Fruit fly (Drosophila melanogaster) whole organism, embryonic: ENCODE measurements around the gene Nak.

ENCODE experiments used
- BtbVII ChIP-seq: fragments of 200-800 bp; sonication (Bioruptor generic); optimal IDR thresholded peaks from 3 replicates; lab custom pipeline; 2017; ENCODE audit warnings: missing biosample characterization, mild to moderate bottlenecking, missing genetic modification characterization
- CG10979 ChIP-seq: fragments of 200-800 bp; sonication (Bioruptor generic); optimal IDR thresholded peaks from 2 replicates; lab custom pipeline; 2018; ENCODE audit warnings: missing biosample characterization, mild to moderate bottlenecking, missing genetic modification characterization, moderate library complexity
- CG11723 ChIP-seq: fragments of 200-800 bp; sonication (Bioruptor generic); optimal IDR thresholded peaks from 2 replicates; lab custom pipeline; 2017; ENCODE audit warnings: missing biosample characterization, mild to moderate bottlenecking, missing genetic modification characterization
- CG12219 ChIP-seq: fragments of 200-800 bp; sonication (Bioruptor generic); optimal IDR thresholded peaks from 3 replicates; lab custom pipeline; 2018; ENCODE audit warnings: missing biosample characterization, mild to moderate bottlenecking, missing genetic modification characterization
- CG12942 ChIP-seq: fragments of 200-800 bp; sonication (Bioruptor generic); optimal IDR thresholded peaks from 3 replicates; lab custom pipeline; 2016; ENCODE audit warnings: missing biosample characterization, missing genetic modification characterization
- CG14667 ChIP-seq: fragments of 200-800 bp; sonication (Bioruptor generic); IDR thresholded peaks from 2 replicates; pipeline ENCODE4 v1.3.6; 2022; ENCODE audit warnings: missing biosample characterization, missing genetic modification characterization
- CG1647 ChIP-seq: fragments of 200-800 bp; sonication (Bioruptor generic); optimal IDR thresholded peaks from 3 replicates; lab custom pipeline; 2016; ENCODE audit warnings: missing biosample characterization, missing genetic modification characterization
- CG17328 ChIP-seq: fragments of 200-800 bp; sonication (Bioruptor generic); IDR thresholded peaks from 2 replicates; pipeline ENCODE4 v1.3.6; 2022; ENCODE audit warnings: missing biosample characterization, missing genetic modification characterization
- CG17568 ChIP-seq: fragments of 200-800 bp; sonication (Bioruptor generic); optimal IDR thresholded peaks from 2 replicates; lab custom pipeline; 2018; ENCODE audit warnings: missing biosample characterization, mild to moderate bottlenecking, missing genetic modification characterization, moderate library complexity
- CG17912 ChIP-seq: fragments of 200-800 bp; sonication (Bioruptor generic); optimal IDR thresholded peaks from 2 replicates; lab custom pipeline; 2018; ENCODE audit warnings: missing biosample characterization, mild to moderate bottlenecking, missing genetic modification characterization
- CG18764 ChIP-seq: fragments of 200-800 bp; sonication (Bioruptor generic); optimal IDR thresholded peaks from 3 replicates; lab custom pipeline; 2016; ENCODE audit warnings: missing biosample characterization, missing genetic modification characterization
- CG30020 ChIP-seq: fragments of 200-800 bp; optimal IDR thresholded peaks from 2 replicates; lab custom pipeline; 2019; ENCODE audit warnings: missing biosample characterization, mild to moderate bottlenecking, missing genetic modification characterization, moderate library complexity
- CG4820 ChIP-seq: fragments of 200-800 bp; sonication (Bioruptor generic); optimal IDR thresholded peaks from 3 replicates; lab custom pipeline; 2016; ENCODE audit warnings: missing biosample characterization, missing genetic modification characterization
- CG7839 ChIP-seq: fragments of 200-800 bp; sonication (Bioruptor generic); optimal IDR thresholded peaks from 3 replicates; lab custom pipeline; 2018; ENCODE audit warnings: missing biosample characterization, mild to moderate bottlenecking, missing genetic modification characterization, moderate library complexity
- CG8281 ChIP-seq: fragments of 200-800 bp; sonication (Bioruptor generic); optimal IDR thresholded peaks from 2 replicates; lab custom pipeline; 2018; ENCODE audit warnings: missing biosample characterization, mild to moderate bottlenecking, missing genetic modification characterization, moderate library complexity
- CG9609 ChIP-seq: fragments of 200-800 bp; sonication (Bioruptor generic); optimal IDR thresholded peaks from 3 replicates; lab custom pipeline; 2016; ENCODE audit warnings: missing biosample characterization, missing genetic modification characterization
- D19B ChIP-seq: fragments of 200-800 bp; sonication (Bioruptor generic); optimal IDR thresholded peaks from 2 replicates; lab custom pipeline; 2017; ENCODE audit warnings: missing biosample characterization, mild to moderate bottlenecking, missing genetic modification characterization
- Doc2 ChIP-seq: fragments of 200-800 bp; sonication (Bioruptor generic); IDR thresholded peaks from 2 replicates; pipeline ENCODE4 v1.3.6; 2022; ENCODE audit warnings: missing biosample characterization, missing genetic modification characterization
- Dref ChIP-seq: fragments of 200-800 bp; sonication (Bioruptor generic); IDR thresholded peaks from 2 replicates; pipeline ENCODE4 v1.3.6; 2022; ENCODE audit warnings: missing biosample characterization, missing genetic modification characterization
- ERR ChIP-seq: fragments of 200-800 bp; sonication (Bioruptor generic); optimal IDR thresholded peaks from 2 replicates; lab custom pipeline; 2016; ENCODE audit warnings: missing biosample characterization, missing genetic modification characterization
- Ets65A ChIP-seq: fragments of 200-800 bp; sonication (Bioruptor generic); peaks from one replicate; lab custom pipeline; 2016; ENCODE audit warnings: missing biosample characterization, missing genetic modification characterization
- Hey ChIP-seq: fragments of 200-800 bp; sonication (Bioruptor generic); optimal IDR thresholded peaks from 3 replicates; lab custom pipeline; 2018; ENCODE audit warnings: missing biosample characterization, mild to moderate bottlenecking, missing genetic modification characterization
- NFAT ChIP-seq: fragments of 200-800 bp; sonication (Bioruptor generic); IDR thresholded peaks from 2 replicates; pipeline ENCODE4 v1.3.6; 2022; ENCODE audit warnings: missing biosample characterization, missing genetic modification characterization
- Nf-YA ChIP-seq: fragments of 200-800 bp; sonication (Bioruptor generic); IDR thresholded peaks from 2 replicates; pipeline ENCODE4 v1.3.6; 2022; ENCODE audit warnings: missing biosample characterization, missing genetic modification characterization
- Nf-YB ChIP-seq: fragments of 200-800 bp; sonication (Bioruptor generic); optimal IDR thresholded peaks from 3 replicates; lab custom pipeline; 2019; ENCODE audit warnings: missing biosample characterization, mild to moderate bottlenecking, missing genetic modification characterization, moderate library complexity
- Oaz ChIP-seq: fragments of 200-800 bp; sonication (Bioruptor generic); IDR thresholded peaks from 2 replicates; pipeline ENCODE4 v1.3.6; 2022; ENCODE audit warnings: missing biosample characterization, missing genetic modification characterization
- Oli ChIP-seq: fragments of 200-800 bp; sonication (Bioruptor generic); optimal IDR thresholded peaks from 2 replicates; lab custom pipeline; 2018; ENCODE audit warnings: missing biosample characterization, mild to moderate bottlenecking, missing genetic modification characterization, moderate library complexity
- Scr ChIP-seq: fragments of 200-800 bp; sonication (Bioruptor generic); IDR thresholded peaks from 2 replicates; pipeline ENCODE4 v1.3.6; 2022; ENCODE audit warnings: missing biosample characterization, missing genetic modification characterization; ENCODE audit not compliant: partially characterized antibody
- TFAM ChIP-seq: fragments of 200-800 bp; sonication (Bioruptor generic); optimal IDR thresholded peaks from 2 replicates; lab custom pipeline; 2017; ENCODE audit warnings: missing biosample characterization, missing genetic modification characterization, inconsistent platforms
- Taf1 ChIP-seq: fragments of 200-800 bp; sonication (Bioruptor generic); IDR thresholded peaks from 2 replicates; pipeline ENCODE4 v1.3.6; 2022; ENCODE audit warnings: missing biosample characterization, missing genetic modification characterization
- Usf ChIP-seq: fragments of 200-800 bp; sonication (Bioruptor generic); optimal IDR thresholded peaks from 2 replicates; lab custom pipeline; 2017; ENCODE audit warnings: missing genotype, missing biosample characterization, missing genetic modification characterization
- Xbp1 ChIP-seq: fragments of 200-800 bp; sonication (Bioruptor generic); optimal IDR thresholded peaks from 3 replicates; lab custom pipeline; 2016; ENCODE audit warnings: missing biosample characterization, mild to moderate bottlenecking, missing genetic modification characterization
- Xrp1 ChIP-seq: fragments of 200-800 bp; sonication (Bioruptor generic); IDR thresholded peaks from 2 replicates; pipeline ENCODE4 v1.3.6; 2022; ENCODE audit warnings: missing biosample characterization, missing genetic modification characterization
- az2 ChIP-seq: fragments of 200-800 bp; sonication (Bioruptor generic); optimal IDR thresholded peaks from 3 replicates; lab custom pipeline; 2016; ENCODE audit warnings: missing biosample characterization, missing genetic modification characterization
- bigmax ChIP-seq: fragments of 200-800 bp; sonication (Bioruptor generic); optimal IDR thresholded peaks from 2 replicates; lab custom pipeline; 2018; ENCODE audit warnings: missing biosample characterization, mild to moderate bottlenecking, missing genetic modification characterization
- chif ChIP-seq, 2 experiments: fragments of 200-800 bp; sonication (Bioruptor generic); optimal IDR thresholded peaks; 3 replicates each; lab custom pipeline; 2016; ENCODE audit warnings: missing biosample characterization in 2 of 2, missing genetic modification characterization in 2 of 2
- croc ChIP-seq: fragments of 200-800 bp; sonication (Bioruptor generic); conservative IDR thresholded peaks from 3 replicates; pipeline ENCODE4 v1.3.6; 2022; ENCODE audit warnings: missing biosample characterization, missing genetic modification characterization
- dmrt11E ChIP-seq: fragments of 200-800 bp; sonication (Bioruptor generic); optimal IDR thresholded peaks from 3 replicates; lab custom pipeline; 2018; ENCODE audit warnings: missing biosample characterization, mild to moderate bottlenecking, missing genetic modification characterization, moderate library complexity
- dysf ChIP-seq: fragments of 200-800 bp; sonication (Bioruptor generic); IDR thresholded peaks from 3 replicates; pipeline ENCODE4 v1.3.6; 2022; ENCODE audit warnings: missing biosample characterization, missing genetic modification characterization
- gcm ChIP-seq: fragments of 200-800 bp; sonication (Bioruptor generic); optimal IDR thresholded peaks from 2 replicates; lab custom pipeline; 2019; ENCODE audit warnings: missing biosample characterization, mild to moderate bottlenecking, missing genetic modification characterization, moderate library complexity
- nom ChIP-seq: fragments of 200-800 bp; sonication (Bioruptor generic); optimal IDR thresholded peaks from 2 replicates; lab custom pipeline; 2017; ENCODE audit warnings: missing biosample characterization, missing genetic modification characterization, mild to moderate bottlenecking, moderate library complexity, missing genetic modification reagents
- p53 ChIP-seq: fragments of 200-800 bp; sonication (Bioruptor generic); optimal IDR thresholded peaks from 2 replicates; lab custom pipeline; 2016; ENCODE audit warnings: missing biosample characterization, missing genetic modification characterization
- pan ChIP-seq, 4 experiments: fragments of >200 bp in 3 of 4; fragments of 200-800 bp in 1 of 4; sonication (Bioruptor generic) in 1 of 4; optimal IDR thresholded peaks in 3 of 4; IDR thresholded peaks in 1 of 4; 2 replicates each; pipeline versions ENCODE4 v1.3.6 to Lab custom; 2017 to 2022; ENCODE audit warnings: missing biosample characterization in 2 of 4, missing genetic modification characterization in 2 of 4, mixed read lengths in 1 of 4
- rib ChIP-seq: fragments of 200-800 bp; sonication (Bioruptor generic); IDR thresholded peaks from 2 replicates; pipeline ENCODE4 v1.3.6; 2022; ENCODE audit warnings: missing biosample characterization, missing genetic modification characterization
- sens ChIP-seq: fragments of 200-800 bp; sonication (Bioruptor generic); peaks from one replicate; lab custom pipeline; 2016; ENCODE audit warnings: missing biosample characterization, missing genetic modification characterization
- seq ChIP-seq: fragments of 200-800 bp; sonication (Bioruptor generic); IDR thresholded peaks from 2 replicates; pipeline ENCODE4 v1.3.6; 2022; ENCODE audit warnings: missing biosample characterization, missing genetic modification characterization
- tgo ChIP-seq: fragments of 200-800 bp; sonication (Bioruptor generic); IDR thresholded peaks from 3 replicates; pipeline ENCODE4 v1.3.6; 2022; ENCODE audit warnings: missing biosample characterization, missing genetic modification characterization
- vvl ChIP-seq: fragments of 200-800 bp; sonication (Bioruptor generic); IDR thresholded peaks from 2 replicates; pipeline ENCODE4 v1.3.6; 2022; ENCODE audit warnings: missing biosample characterization, missing genetic modification characterization
- wek ChIP-seq: fragments of 200-800 bp; sonication (Bioruptor generic); optimal IDR thresholded peaks from 3 replicates; lab custom pipeline; 2018; ENCODE audit warnings: missing biosample characterization, mild to moderate bottlenecking, missing genetic modification characterization, moderate library complexity
- zf30C ChIP-seq: fragments of 200-800 bp; sonication (Bioruptor generic); optimal IDR thresholded peaks from 3 replicates; lab custom pipeline; 2018; ENCODE audit warnings: missing biosample characterization, mild to moderate bottlenecking, missing genetic modification characterization

Gene Nak

DNA sequence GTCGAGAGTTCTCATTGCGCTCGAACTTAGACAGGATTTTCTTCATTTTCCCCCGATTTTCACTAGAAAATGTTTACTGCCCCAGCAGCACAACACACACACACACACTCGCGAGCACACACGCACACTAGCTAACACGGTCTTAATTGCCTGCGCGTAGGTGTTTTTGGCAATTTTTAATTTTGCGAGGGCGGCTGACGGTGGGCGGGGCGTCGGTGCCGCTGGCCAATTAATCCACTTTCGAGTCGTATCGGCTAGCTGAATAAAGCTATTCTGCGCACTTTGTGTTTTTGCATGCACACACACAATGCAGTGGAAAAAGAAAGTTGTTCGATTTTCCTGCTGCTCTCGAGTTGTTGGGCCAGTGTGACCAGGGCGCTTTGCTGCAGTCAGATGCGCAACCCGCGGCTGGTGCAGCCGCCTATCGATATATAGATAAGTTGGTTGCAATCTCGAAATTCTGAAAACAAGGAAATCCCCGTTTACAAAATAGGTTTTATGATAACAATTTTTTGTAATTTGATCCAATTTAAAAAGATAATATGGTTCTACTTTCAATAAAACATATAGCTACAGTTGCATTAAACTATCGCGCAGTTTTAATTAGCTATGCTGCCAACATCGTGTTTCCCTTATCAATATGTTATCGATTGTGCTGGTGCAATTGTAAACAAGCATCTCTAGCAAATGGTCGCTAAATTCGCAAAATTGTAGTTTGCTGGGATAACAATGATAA, at the start of gene Nak, which contains the start of gene Tango6 (continued):
- TF ChIP-seq seq (GFP tag; lab: Robert Waterston, UW), result 0 out of 2 replicates have a peak, but pooled peaks have one; percentile 25
- peak; percentile 23 for TF ChIP-seq Xbp1
- TF ChIP-seq Nf-YB (GFP tag; lab: Kevin White, UChicago), result peak; percentile 16
- TF ChIP-seq pan (optimal IDR thresholded peaks at IDR 0.05; lab: Kevin White, UChicago), result no peak
- no peak for TF ChIP-seq pan (GFP tag; optimal IDR thresholded peaks at IDR 0.05 in 1 of 2, IDR thresholded peaks at IDR 0.05 in 1 of 2)
- TF ChIP-seq CG4820 (GFP tag; lab: Kevin White, UChicago), result no peak
- no peak for TF ChIP-seq CG14667 (GFP tag; lab: Robert Waterston, UW)
- no peak for TF ChIP-seq Nf-YA
- TF ChIP-seq Hey, result no peak
- peak; percentile 16 for TF ChIP-seq CG7839 (tag; lab: Kevin White, UChicago)
- TF ChIP-seq croc (GFP tag; lab: Robert Waterston, UW), result no peak
- TF ChIP-seq chif (GFP tag; optimal IDR thresholded peaks at IDR 0.05; lab: Kevin White, UChicago), result peak in 1 of 2 experiments; percentile 21
- TF ChIP-seq Ets65A, result peak; percentile 61
- TF ChIP-seq CG1647 (GFP tag; lab: Kevin White, UChicago), result peak; percentile 11
- TF ChIP-seq Xrp1 (GFP tag; lab: Robert Waterston, UW), result no peak
- TF ChIP-seq CG17912 (GFP tag; lab: Kevin White, UChicago), result no peak
- TF ChIP-seq az2 (GFP tag; lab: Kevin White, UChicago), result no peak
- TF ChIP-seq CG8281, result no peak
- TF ChIP-seq CG18764 (GFP tag; lab: Kevin White, UChicago), result no peak
- TF ChIP-seq CG30020 (tag; lab: Kevin White, UChicago), result peak; percentile 77
- TF ChIP-seq CG17328 (GFP tag; lab: Robert Waterston, UW), result no peak
- TF ChIP-seq wek (GFP tag; lab: Kevin White, UChicago), result no peak
- no peak for TF ChIP-seq D19B (GFP tag; lab: Kevin White, UChicago)
- TF ChIP-seq Dref, result peak; percentile 73
- TF ChIP-seq sens (GFP tag; lab: Kevin White, UChicago), result peak; percentile 89
- no peak for TF ChIP-seq zf30C (GFP tag; lab: Kevin White, UChicago)
- TF ChIP-seq dmrt11E (tag; lab: Kevin White, UChicago), result peak; percentile 28
- TF ChIP-seq CG17568 (GFP tag; lab: Kevin White, UChicago), result no peak
- no peak for TF ChIP-seq Doc2 (GFP tag; lab: Robert Waterston, UW)
- no peak for TF ChIP-seq dysf (GFP tag; lab: Robert Waterston, UW)
- TF ChIP-seq vvl (GFP tag; lab: Robert Waterston, UW), result 0 out of 2 replicates have a peak, but pooled peaks have one; percentile 22
- no peak for TF ChIP-seq NFAT (GFP tag; lab: Robert Waterston, UW)
- TF ChIP-seq gcm (GFP tag; lab: Kevin White, UChicago), result peak; percentile 8
- TF ChIP-seq rib (GFP tag; lab: Robert Waterston, UW), result peak; percentile 82
- no peak for TF ChIP-seq Oaz (GFP tag; lab: Robert Waterston, UW)
- TF ChIP-seq CG10979 (tag; lab: Kevin White, UChicago), result no peak
- no peak for TF ChIP-seq CG9609
- TF ChIP-seq CG12219 (GFP tag; lab: Kevin White, UChicago), result no peak
- no peak for TF ChIP-seq tgo (GFP tag; lab: Robert Waterston, UW)
- TF ChIP-seq bigmax (GFP tag; lab: Kevin White, UChicago), result no peak
- TF ChIP-seq Usf (GFP tag; lab: Kevin White, UChicago), result no peak
- TF ChIP-seq Oli (tag; lab: Kevin White, UChicago), result no peak
- peak; percentile 98 for TF ChIP-seq Scr (GFP tag; lab: Robert Waterston, UW)
- TF ChIP-seq TFAM (GFP tag; lab: Kevin White, UChicago), result no peak
- no peak for TF ChIP-seq nom (GFP tag; lab: Kevin White, UChicago)
- TF ChIP-seq ERR (GFP tag; lab: Kevin White, UChicago), result no peak
- TF ChIP-seq p53 (GFP tag; lab: Kevin White, UChicago), result peak; percentile 33
- TF ChIP-seq BtbVII (GFP tag; lab: Kevin White, UChicago), result no peak
- no peak for TF ChIP-seq CG12942 (GFP tag; lab: Kevin White, UChicago)
- no peak for TF ChIP-seq Taf1 (GFP tag; lab: Robert Waterston, UW)
- TF ChIP-seq CG11723 (GFP tag; lab: Kevin White, UChicago), result no peak
